Worm (Caenorhabditis elegans) whole organism, L4/young adult: ENCODE data around the gene M03C11.6.
"Not testable (repeated sequence)": the region's sequence is repeated elsewhere in the genome, so short reads cannot be mapped to it uniquely, and the experiment has no call there.

ENCODE experiments used
- W03F9.2 ChIP-seq: fragments of 150-350 bp; optimal IDR thresholded peaks from 2 replicates; lab custom pipeline; 2014; ENCODE audit warnings: missing biosample characterization, missing genetic modification characterization
- dao-5 ChIP-seq: sonication (generic microtip); optimal IDR thresholded peaks from 2 replicates; lab custom pipeline; 2016; ENCODE audit warnings: missing genotype, missing genetic modification characterization, moderate library complexity, missing compliant biosample characterization
- him-1 ChIP-seq: sonication (generic microtip); optimal IDR thresholded peaks from 2 replicates; lab custom pipeline; 2016; ENCODE audit warnings: missing genotype, missing genetic modification reagents, missing genetic modification characterization, missing compliant biosample characterization

M03C11.6 gene

DNA sequence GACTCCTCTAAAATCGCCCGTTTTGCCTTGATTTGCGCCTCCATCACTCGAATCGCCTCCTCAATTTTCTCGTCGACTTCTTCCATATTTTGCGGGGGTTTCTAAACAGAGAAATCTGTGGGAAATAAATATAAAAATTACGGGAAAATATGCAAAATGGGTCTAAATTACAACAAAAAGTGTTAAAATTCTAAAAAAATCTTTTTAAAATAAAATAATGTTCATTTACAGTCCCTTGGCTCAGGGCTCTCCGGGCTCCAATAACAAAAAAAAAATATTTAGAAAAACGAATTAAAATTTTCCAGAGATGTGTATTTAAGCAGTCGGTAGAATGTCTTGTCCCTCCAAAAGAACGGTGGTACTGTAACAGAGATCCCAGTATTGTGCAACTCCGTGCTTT is at the start of gene M03C11.6:
M03C11.6 (minus strand) TSS at position 101 of the 400 bp plus-strand sequence.
- TF ChIP-seq dao-5, result no peak
- no peak for TF ChIP-seq him-1
- TF ChIP-seq W03F9.2 (tag; lab: Kevin White, UChicago), result no peak

ce11 chrIII:10470927-10471326 is 47.1 kb upstream of the M03C11.6 start, which contains the start of gene cul-1:
Gene cul-1, plus strand, starts transcription at chrIII:10471237.
- TF ChIP-seq dao-5, result no peak
- TF ChIP-seq him-1, result no peak

- TF ChIP-seq W03F9.2 (tag; lab: Kevin White, UChicago) (peak; percentile 2), dao-5 (no peak)
Observed at ce11 chrIII:10469574-10470055, 45.8 kb upstream of the M03C11.6 start, which contains the start of gene D2045.5. Gene D2045.5, minus strand, starts transcription at chrIII:10469624.

DNA sequence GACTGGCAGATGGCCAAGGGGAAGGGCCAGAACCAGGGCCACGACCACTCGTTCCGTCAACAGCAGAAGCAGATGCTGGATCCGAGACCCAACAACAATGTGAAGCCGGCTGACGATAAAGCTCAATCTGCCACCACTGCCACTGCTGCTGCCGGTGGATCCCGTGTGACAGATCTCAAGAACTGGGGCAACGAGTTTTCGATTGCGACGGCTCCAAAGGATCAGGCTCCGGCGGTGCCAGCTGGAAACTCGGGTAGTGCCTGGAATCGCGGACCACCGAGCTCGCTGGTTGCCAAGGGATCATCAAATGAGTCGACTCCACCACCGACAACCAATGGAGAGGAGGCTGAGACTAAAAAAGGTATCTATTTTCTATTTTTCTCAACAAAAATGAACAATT is 40.6 kb upstream of the M03C11.6 start:
- TF ChIP-seq W03F9.2 (tag; lab: Kevin White, UChicago) (no peak), dao-5 (no peak)

DNA sequence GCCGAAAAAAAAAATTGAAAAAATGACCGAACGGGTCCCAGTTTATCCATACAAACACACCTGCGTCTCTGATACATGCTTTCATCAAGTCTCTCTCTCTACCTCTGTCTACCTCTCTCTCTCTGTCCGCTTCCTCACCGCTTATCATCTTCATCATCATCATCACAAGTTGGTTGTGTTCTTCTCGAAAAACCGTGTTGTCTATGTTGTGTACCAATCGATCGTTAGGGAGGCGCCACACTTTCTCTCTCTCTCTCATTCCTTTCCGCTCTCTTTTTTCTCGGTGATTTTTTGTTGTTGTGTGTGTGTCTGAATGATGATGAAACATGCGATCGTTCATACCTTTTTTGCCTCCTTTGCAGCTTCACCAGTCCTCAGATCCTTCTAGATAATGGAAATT is 39.8 kb upstream of the M03C11.6 start:
- TF ChIP-seq him-1 (no peak), W03F9.2 (tag; lab: Kevin White, UChicago) (peak; percentile 7)

- TF ChIP-seq dao-5 (no peak), W03F9.2 (tag; lab: Kevin White, UChicago) (no peak), him-1 (no peak)
Observed at ce11 chrIII:10462935-10463548, 39.2 kb upstream of the M03C11.6 start.

DNA sequence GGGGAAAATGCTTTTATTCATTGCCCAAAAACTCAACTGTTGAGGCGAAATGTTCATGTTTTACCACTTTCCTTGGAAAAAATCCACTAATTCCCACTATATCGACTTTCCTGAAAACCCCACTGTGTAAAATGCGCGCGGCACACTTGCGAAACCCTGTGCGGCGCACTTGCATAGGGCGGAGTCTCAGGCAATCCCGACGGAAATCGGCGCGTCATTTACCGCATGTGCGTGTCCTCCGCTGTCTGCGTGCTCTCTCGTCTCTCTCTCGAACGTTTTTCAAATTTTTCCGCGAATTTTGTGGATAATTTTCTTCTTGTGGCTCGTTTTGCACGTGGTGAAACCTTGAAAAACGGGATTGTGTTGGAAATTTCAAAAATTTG is 37.3 kb upstream of the M03C11.6 start, which contains the start of gene atx-2:
atx-2 (plus strand) TSS at position 226 of the 383 bp plus-strand sequence.
- TF ChIP-seq dao-5 (peak; percentile 74), him-1 (peak; percentile 35), W03F9.2 (tag; lab: Kevin White, UChicago) (peak; percentile 84)

DNA sequence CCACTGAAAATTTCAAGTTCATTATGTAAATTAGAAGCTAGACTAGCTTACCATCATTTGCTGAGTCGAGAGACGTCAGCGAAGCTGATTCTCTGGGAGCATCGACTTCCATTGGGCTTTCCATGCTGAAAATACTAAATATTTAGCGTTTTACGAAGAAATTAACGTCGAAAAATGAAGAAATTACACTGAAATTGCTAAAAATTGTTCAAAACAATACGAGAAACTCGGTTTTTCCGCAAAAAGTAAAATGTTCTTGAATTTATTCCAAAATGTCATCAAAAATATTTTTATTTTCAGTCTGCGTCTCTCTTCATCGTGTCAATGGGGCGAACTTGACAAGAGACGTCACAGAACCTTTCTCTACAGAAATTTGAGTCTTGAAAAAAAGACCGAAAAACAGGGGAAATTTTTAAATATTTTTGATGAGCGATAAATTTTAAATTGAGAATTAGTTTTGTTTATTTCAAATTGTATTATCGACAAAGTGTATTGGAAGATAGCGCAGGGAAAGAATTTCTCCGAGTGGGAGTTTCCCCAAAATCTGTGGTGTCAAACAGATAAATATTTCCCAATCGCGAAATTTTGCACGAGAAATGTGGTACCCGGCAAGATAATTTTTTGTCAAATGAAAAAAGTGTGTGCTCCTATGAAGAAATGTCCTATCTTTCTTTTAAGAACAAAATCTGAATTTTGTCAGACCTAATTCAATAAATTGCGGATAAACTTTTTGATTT is 36.8 kb upstream of the M03C11.6 start, which contains the start of gene ecps-1:
ecps-1 (minus strand) TSS at position 125 of the 737 bp plus-strand sequence.
- TF ChIP-seq him-1 (peak; percentile 5), dao-5 (no peak), W03F9.2 (tag; lab: Kevin White, UChicago) (peak; percentile 94)

ce11 chrIII:10451012-10451411 is 27.2 kb upstream of the M03C11.6 start, which contains the start of gene H04D03.4:
Gene H04D03.4, minus strand, starts transcription at chrIII:10451112.
- no peak for TF ChIP-seq dao-5
- no peak for TF ChIP-seq W03F9.2 (tag; lab: Kevin White, UChicago)
- no peak for TF ChIP-seq him-1

DNA sequence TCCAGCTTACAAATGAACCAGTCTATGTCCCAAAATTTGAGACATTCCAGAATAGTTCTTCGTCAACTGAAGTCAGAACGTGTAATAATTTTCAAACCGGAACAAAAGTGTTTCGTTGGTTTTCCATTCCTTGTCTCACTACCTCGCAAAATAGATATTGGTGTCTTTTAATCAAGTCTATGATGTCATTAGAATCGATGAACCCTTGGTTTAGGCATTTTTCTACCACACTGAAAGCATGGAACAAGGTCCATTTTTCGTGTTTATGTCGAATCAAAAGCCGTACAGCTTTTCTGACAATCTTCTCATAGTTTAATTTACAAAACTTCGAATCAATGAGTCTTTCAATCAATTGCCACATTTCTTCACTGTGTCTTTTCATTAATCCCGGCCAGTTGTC is 22.9 kb upstream of the M03C11.6 start, which contains the start of gene H04D03.7:
H04D03.7 (minus strand) TSS at position 101 of the 400 bp plus-strand sequence.
- TF ChIP-seq W03F9.2 (tag; lab: Kevin White, UChicago) (no peak), him-1 (no peak), dao-5 (no peak)

- TF ChIP-seq W03F9.2 (tag; lab: Kevin White, UChicago) (no peak), him-1 (no peak), dao-5 (no peak)
Observed at ce11 chrIII:10442355-10443140, 18.7 kb upstream of the M03C11.6 start, which contains the start of the genes H04D03.2 and ecps-2. Gene H04D03.2, minus strand, starts transcription at chrIII:10442405. Gene ecps-2, plus strand, starts transcription at chrIII:10443090.

- not testable (repeated sequence) for TF ChIP-seq dao-5; him-1; W03F9.2 (tag; lab: Kevin White, UChicago)
Observed at ce11 chrIII:10438780-10439179, 15.0 kb upstream of the M03C11.6 start, which contains the start of gene H04D03.6. Gene H04D03.6, minus strand, starts transcription at chrIII:10438880.

- TF ChIP-seq him-1 (peak; percentile 6), W03F9.2 (tag; lab: Kevin White, UChicago) (peak; percentile 15)
Observed at ce11 chrIII:10435938-10436842, 12.4 kb upstream of the M03C11.6 start, which contains the start of the genes smrd-1 and enu-3.1. Gene smrd-1, minus strand, starts transcription at chrIII:10435988. Gene enu-3.1, plus strand, starts transcription at chrIII:10436276.
